Worm (Caenorhabditis elegans): ENCODE data around the gene nhr-115.
"Not testable (repeated sequence)": the region's sequence is repeated elsewhere in the genome, so short reads cannot be mapped to it uniquely, and the experiment has no call there.

ce11 chrV:2321001-2321400 is 28.7 kb downstream of the nhr-115 start, which contains the start of gene Y19D10B.6:
- TF ChIP-seq ama-1 (optimal IDR thresholded peaks at IDR 0.05); tra-4 (tag; optimal IDR thresholded peaks at IDR 0.05); pes-1 (GFP tag; IDR thresholded peaks at IDR 0.05); hmg-4 (GFP tag; optimal IDR thresholded peaks at IDR 0.05); tbx-37 (GFP tag; conservative IDR thresholded peaks at IDR 0.05): not testable (repeated sequence)
